Fruit fly (Drosophila melanogaster) S2 (cell line): Measurements from ENCODE around the gene Mst77F.

Source experiments
- CG8478 ChIP-seq: fragments of >200 bp; optimal IDR thresholded peaks from 2 replicates; lab custom pipeline; 2018
- CTCF ChIP-seq, 2 experiments: fragments of >200 bp; optimal IDR thresholded peaks; 2 replicates each; lab custom pipeline; 2018

DNA sequence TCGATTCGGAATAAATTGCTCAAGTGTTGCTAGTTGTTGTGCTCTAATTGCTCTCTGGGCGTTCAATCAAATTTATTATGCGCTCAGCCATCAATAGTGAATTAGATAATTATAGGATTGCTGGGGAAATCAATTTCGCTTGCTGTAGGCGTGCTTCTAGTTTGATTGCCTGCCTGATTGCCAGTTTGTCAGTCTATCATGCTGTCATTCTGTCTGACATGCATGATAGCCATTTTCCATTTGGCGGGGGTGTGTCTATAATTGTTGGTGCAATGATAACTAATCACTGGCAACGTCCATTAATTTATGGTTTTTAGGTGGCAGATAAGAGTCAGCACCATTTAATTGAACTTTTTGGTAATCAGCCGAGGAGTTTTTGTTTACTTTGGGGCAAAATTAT, 39.8 kb upstream of the Mst77F start:
- no peak for TF ChIP-seq CTCF (optimal IDR thresholded peaks at IDR 0.05; lab: Kevin White, UChicago)
- no peak for TF ChIP-seq CG8478 (lab: Kevin White, UChicago)
